Fruit fly (Drosophila melanogaster) S2 (cell line): ENCODE data around the gene modSP.
A peak's percentile ranks its signal among the peaks of the same experiment; 100 is the strongest.

Experiments used
- CG8478 ChIP-seq: fragments of >200 bp; optimal IDR thresholded peaks from 2 replicates; lab custom pipeline; 2018
- CTCF ChIP-seq, 2 experiments: fragments of >200 bp; optimal IDR thresholded peaks; 2 replicates each; lab custom pipeline; 2018

Gene modSP

DNA sequence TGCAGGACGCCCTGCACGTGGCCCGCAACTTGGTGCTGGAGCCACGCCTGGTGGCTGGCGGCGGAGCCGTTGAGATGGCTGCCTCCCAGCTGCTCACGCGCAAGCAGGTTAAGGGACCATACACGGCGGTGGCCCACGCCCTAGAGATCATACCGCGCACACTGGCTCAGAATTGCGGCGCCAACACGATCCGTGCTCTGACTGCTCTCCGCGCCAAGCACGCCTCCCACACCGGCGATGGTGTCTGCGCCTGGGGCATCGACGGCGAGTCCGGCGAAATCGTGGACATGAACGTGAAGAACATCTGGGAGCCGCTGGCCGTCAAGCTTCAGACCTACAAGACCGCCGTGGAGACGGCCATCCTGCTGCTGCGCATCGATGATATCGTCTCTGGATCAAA lies 6.2 kb downstream of the modSP start:
- TF ChIP-seq CTCF (optimal IDR thresholded peaks at IDR 0.05; lab: Kevin White, UChicago) (peak in 1 of 2 experiments; percentile 13), CG8478 (lab: Kevin White, UChicago) (no peak)

dm6 chr3R:16647716-16648016 lies 7.8 kb downstream of the modSP start:
- TF ChIP-seq CG8478 (lab: Kevin White, UChicago) (no peak), CTCF (optimal IDR thresholded peaks at IDR 0.05; lab: Kevin White, UChicago) (no peak)

- TF ChIP-seq CG8478 (lab: Kevin White, UChicago) = no peak
- TF ChIP-seq CTCF (optimal IDR thresholded peaks at IDR 0.05; lab: Kevin White, UChicago) = no peak
Observed at dm6 chr3R:16646952-16647715, 8.3 kb downstream of the modSP start, which contains the start of the genes CG10324 and CCT3. Gene CG10324 (minus strand): TSS chr3R:16647004. Gene CCT3 (plus strand): TSS chr3R:16647605.

- no peak for TF ChIP-seq CG8478 (lab: Kevin White, UChicago)
- no peak for TF ChIP-seq CTCF (optimal IDR thresholded peaks at IDR 0.05; lab: Kevin White, UChicago)
Observed at dm6 chr3R:16643591-16643990, 11.9 kb downstream of the modSP start, which contains the start of gene Arl6IP1. Gene Arl6IP1 (plus strand): TSS chr3R:16643605.

DNA sequence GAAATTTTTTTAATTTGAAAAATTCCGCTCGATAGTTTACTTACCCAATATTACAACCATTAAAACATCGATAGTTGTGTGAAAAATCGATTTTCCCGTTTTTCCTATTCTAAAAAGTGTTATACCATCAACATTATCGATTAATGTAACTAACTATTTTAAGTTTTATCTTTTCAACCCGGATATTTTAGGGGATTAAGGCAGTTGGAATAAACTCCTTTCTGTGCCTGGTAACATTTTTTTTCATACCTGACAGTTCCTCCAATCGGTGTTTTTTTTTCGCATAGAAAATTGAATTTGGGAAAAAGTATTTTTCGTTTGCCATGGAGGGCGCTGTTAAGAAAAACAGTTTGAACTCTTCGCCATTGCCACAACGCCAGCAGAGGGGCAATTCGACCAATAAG lies 15.5 kb downstream of the modSP start, which contains the start of gene nonA-l:
Gene nonA-l, plus strand, starts transcription at position 201 of the 404 bp plus-strand sequence.
- TF ChIP-seq CG8478 (lab: Kevin White, UChicago) (no peak), CTCF (optimal IDR thresholded peaks at IDR 0.05; lab: Kevin White, UChicago) (peak in 1 of 2 experiments; percentile 22)

DNA sequence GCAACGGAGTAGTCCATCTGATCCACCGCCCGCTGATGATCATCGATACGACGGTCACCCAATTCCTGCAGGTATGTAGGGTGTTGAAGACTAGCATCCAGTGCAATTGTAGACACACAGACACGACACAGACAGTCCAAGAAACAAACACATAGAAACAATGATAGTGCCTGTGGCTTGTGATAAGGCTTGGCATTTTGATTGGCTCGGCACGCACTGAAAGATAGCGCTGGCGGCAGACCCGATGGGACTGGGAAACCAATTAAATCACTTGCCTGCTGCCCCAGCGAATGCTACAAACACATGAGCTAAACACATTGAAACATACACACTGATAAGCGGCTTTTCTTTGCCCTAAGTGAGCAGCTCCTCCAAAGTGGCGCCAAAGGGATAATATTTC lies 22.8 kb downstream of the modSP start:
- TF ChIP-seq CTCF (optimal IDR thresholded peaks at IDR 0.05; lab: Kevin White, UChicago) (no peak), CG8478 (lab: Kevin White, UChicago) (no peak)

DNA sequence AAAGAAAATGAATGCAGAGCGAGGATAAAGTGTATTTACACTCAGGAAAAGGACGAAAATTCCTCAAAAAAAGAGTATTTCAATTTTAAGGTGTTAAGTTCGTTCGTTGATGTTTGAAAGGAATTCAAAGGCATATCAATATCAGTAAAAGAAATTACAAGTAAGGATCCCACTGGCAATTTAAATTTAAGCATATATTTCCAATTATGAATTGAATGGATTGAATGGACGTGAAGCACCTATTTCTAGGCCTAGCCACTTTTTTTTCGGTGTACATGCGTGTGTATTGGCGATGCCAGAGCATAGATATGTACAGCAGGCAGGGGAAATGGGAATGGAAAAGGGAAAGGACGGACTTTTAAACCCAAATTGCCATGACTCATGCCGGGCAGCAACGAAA lies 24.9 kb downstream of the modSP start:
- TF ChIP-seq CTCF (optimal IDR thresholded peaks at IDR 0.05; lab: Kevin White, UChicago) = no peak
- TF ChIP-seq CG8478 (lab: Kevin White, UChicago) = no peak

DNA sequence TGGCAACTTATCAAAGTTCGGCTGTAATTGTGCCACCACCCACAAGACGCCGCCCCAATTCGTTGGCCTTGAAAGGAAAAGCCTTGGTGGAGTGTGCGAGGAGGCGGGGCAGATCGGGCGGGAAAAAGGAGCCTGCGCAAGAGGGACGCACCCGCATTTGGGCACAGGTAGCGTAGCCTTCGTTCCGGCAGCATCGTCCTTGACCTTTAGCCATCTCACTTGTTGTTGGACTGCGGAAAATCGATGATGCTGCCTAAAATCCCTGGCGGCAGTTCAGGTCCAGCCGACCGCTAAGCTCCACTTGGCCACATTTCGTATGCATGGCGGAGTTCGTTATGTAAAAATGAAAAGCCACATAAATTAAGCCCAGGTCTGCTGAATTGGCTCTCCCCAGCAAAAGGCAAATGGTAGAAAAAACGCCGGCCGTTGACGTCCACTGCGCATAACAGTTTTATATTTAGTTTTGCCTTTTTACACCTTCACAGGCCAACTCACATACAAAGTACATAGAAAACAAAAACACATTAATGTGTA lies 28.5 kb downstream of the modSP start:
- no peak for TF ChIP-seq CG8478 (lab: Kevin White, UChicago)
- TF ChIP-seq CTCF (optimal IDR thresholded peaks at IDR 0.05; lab: Kevin White, UChicago) = no peak

- TF ChIP-seq CTCF (optimal IDR thresholded peaks at IDR 0.05; lab: Kevin White, UChicago) = no peak
- no peak for TF ChIP-seq CG8478 (lab: Kevin White, UChicago)
Observed at dm6 chr3R:16625844-16626430, 29.5 kb downstream of the modSP start.

DNA sequence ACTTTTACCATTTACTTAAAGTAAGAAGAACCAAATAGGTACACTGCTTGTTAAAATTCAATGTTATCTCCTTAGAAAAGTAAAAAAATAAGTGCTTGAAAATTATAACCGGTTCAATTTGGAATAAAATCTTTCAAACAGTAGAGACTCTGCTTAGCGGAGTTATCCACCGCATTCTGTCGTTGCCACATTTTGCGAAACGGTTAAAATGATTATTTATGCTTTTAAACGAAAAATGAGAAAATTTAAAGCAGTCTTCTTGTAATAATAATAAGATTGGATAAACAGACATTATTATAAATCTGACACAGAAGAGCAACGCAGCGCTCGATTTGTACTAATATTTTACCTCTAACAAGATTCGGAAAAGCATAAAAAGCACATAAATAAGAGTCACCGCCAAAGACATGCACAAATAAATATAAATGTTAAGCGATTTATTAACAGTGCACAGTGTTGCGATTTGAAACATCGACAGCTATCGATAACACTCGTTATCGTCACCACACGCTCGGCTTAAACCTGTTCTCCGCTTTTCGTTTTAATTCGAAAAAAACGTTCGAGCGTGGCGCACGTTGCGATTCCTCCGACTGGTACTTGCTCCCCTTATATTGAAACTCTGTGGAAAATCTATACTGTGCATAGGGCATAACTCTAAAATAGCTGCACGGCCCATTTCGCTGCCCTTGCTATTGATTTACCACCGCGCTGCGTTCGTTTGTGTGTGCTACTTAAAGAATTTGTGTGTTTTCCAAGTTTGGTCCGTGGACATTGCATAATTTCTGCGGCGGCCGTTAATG lies 30.5 kb downstream of the modSP start, which contains the start of gene Fas1:
Gene Fas1, plus strand, starts transcription at position 489 of the 800 bp plus-strand sequence.
- TF ChIP-seq CG8478 (lab: Kevin White, UChicago) (no peak), CTCF (optimal IDR thresholded peaks at IDR 0.05; lab: Kevin White, UChicago) (peak; percentile 45 to 66)

DNA sequence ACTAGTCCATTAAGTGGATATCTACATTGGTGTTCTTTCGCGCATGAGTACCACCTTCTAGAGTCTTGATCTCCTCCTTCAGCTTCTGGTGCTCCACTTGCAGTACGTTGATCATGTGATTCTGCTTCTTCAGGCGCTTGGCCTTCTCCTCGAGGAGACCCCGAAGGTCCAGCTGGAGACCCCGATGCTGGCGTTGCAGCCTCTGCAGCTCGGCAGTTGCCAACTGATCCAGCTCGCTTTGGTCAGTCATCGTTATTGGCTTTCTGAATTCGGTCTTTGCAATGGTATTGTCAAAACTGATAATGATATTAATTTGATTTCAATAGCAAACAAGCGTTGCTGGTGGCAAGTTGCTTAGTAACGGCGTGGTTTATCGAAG lies 31.1 kb downstream of the modSP start, which contains the start of gene Ccdc114:
Gene Ccdc114, minus strand, starts transcription at position 347 of the 379 bp plus-strand sequence.
- TF ChIP-seq CTCF (optimal IDR thresholded peaks at IDR 0.05; lab: Kevin White, UChicago) = no peak
- TF ChIP-seq CG8478 (lab: Kevin White, UChicago) = no peak

DNA sequence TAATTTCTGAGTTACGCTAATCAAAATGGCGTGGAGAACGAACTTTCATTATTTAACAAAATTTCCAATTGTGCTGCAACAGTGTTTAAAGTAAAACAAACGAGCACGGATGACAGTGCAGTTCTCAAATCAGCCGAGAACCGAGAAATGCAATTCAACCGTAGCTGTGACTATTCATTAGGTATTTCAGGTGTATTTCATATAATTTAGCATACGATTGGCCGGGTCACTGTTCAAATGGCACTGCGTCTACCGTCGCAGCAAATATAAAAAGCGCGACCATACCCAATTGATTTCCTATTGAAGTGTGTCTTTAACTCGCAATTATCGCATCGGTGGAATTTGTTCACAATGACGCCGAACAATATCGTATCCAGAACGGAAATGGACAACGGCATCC lies 35.0 kb downstream of the modSP start, which contains the start of gene CG14893:
Gene CG14893, plus strand, starts transcription at position 301 of the 400 bp plus-strand sequence.
- TF ChIP-seq CTCF (optimal IDR thresholded peaks at IDR 0.05; lab: Kevin White, UChicago) = no peak
- no peak for TF ChIP-seq CG8478 (lab: Kevin White, UChicago)

DNA sequence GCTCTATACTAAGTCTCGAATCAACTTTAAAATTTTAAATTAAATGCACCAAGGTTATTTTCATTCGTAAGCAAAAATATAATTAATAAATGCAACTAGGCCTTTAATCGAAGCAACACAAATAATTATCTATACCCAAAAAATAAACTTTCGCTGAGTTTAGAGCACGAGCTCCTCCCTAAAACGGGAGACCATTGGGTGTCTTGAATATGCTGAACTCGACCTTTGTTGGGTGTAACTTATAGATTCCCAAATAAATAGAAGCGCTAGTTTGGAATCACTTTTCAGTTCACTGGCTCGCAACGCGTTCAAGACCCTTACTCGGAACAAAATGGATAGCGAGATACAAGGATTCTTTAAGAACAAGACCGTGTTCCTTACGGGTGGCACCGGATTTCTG lies 37.8 kb downstream of the modSP start, which contains the start of gene CG17560:
Gene CG17560, plus strand, starts transcription at position 301 of the 400 bp plus-strand sequence.
- no peak for TF ChIP-seq CG8478 (lab: Kevin White, UChicago)
- TF ChIP-seq CTCF (optimal IDR thresholded peaks at IDR 0.05; lab: Kevin White, UChicago) = no peak

DNA sequence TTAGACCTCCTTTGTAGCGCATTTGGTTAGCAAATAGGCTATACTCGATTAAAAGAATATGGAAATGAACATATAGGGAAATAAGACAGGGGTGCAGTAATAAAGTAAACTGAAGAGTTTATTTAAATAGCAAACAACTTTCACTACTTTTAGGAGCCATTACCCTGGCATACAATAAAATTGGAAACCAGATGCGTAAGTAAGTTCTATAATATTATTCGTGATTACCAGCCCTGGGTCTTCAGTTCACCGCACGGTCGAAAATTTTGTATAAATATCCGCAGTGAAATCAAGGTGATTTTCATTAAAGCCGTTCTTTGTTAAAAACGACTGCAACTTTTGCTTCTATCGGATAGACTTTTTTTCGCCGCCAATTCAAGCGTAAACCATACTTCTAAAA lies 40.5 kb downstream of the modSP start, which contains the start of gene CG17562:
Gene CG17562, plus strand, starts transcription at position 301 of the 400 bp plus-strand sequence.
- TF ChIP-seq CTCF (optimal IDR thresholded peaks at IDR 0.05; lab: Kevin White, UChicago) (no peak), CG8478 (lab: Kevin White, UChicago) (no peak)
